Worm (Caenorhabditis elegans) whole organism, late embryonic: ENCODE results near the gene C24H11.5.

ENCODE experiments used
- hlh-30 ChIP-seq: sonication (generic microtip); optimal IDR thresholded peaks from 2 replicates; lab custom pipeline; 2017; ENCODE audit warnings: antibody characterized with exemption, missing genetic modification characterization, missing compliant biosample characterization; ENCODE audit not compliant: insufficient read depth
- tbx-2 ChIP-seq: sonication (generic microtip); optimal IDR thresholded peaks from 2 replicates; lab custom pipeline; 2016; ENCODE audit warnings: missing genetic modification characterization, missing compliant biosample characterization

- TF ChIP-seq tbx-2: no peak
- TF ChIP-seq hlh-30 (tag; lab: Kevin White, UChicago): no peak
Measured at ce11 chrIII:11757892-11758291, 22.1 kb upstream of the C24H11.5 start.
